Worm (Caenorhabditis elegans): ENCODE results near the gene klp-19.

- TF ChIP-seq cey-2 (tag; optimal IDR thresholded peaks at IDR 0.05; ENCODE audit: borderline replicate concordance, insufficient read depth) (no peak), F44E2.7 (GFP tag; IDR thresholded peaks at IDR 0.05) (no peak)
Observed at ce11 chrIII:13342079-13342734, 35.1 kb upstream of the klp-19 start, which contains the start of gene dro-1.

All from whole organism, L4 larva.